Fruit fly (Drosophila melanogaster): ENCODE measurements around the gene CG12268.

The CG12268 gene

DNA sequence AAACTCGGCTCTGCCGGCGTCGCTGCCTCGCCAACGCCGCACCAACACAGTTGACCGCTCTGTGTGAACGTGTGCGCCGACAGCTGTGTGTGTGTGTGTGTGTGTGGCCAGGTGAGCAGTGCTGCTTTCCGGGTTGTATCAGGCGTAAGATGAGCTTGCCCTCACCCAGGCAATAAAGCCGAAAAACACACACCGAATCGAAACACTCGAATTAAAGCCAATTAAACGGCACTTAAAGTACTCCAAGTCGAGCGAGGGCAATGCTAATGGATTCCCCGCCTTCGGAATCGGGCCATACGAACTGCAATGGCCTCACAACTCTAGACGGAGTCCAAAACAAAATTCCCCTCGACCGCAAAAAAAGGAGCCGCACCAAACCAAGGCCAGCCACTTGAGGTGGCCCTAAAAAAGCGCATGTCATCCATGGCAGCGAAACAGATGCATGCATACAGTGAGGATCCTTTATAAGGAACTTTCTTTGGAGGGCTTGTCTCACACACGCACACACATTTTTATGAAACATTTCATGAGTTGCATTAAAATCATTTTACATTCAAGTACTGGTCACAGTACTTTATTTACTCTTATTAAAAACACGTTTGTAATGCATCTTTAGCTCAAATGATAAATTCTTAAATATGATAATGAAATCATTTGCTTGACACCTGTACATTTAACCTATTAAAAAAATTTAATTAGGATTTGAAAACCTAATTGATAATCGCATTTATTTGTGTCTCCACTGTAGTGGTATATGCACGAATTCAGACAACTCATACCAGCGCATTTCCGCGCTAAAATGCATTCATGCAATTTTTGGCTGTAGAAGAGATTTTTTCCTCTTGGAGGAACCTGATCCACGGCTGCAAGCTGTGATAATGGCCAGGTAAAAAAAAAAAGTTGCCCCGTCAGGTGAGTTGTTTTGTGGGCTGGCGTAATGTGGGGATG lies 516 bp upstream of the CG12268 start (continued):
- no peak for TF ChIP-seq BtbVII (GFP tag; optimal IDR thresholded peaks at IDR 0.05)
- TF ChIP-seq lilli (GFP tag; optimal IDR thresholded peaks at IDR 0.05) = no peak
- no peak for TF ChIP-seq CG2120 (GFP tag; optimal IDR thresholded peaks at IDR 0.05)
- 0 out of 3 replicates have a peak, but pooled peaks have one; percentile 18 for TF ChIP-seq gce (GFP tag; IDR thresholded peaks at IDR 0.05)

DNA sequence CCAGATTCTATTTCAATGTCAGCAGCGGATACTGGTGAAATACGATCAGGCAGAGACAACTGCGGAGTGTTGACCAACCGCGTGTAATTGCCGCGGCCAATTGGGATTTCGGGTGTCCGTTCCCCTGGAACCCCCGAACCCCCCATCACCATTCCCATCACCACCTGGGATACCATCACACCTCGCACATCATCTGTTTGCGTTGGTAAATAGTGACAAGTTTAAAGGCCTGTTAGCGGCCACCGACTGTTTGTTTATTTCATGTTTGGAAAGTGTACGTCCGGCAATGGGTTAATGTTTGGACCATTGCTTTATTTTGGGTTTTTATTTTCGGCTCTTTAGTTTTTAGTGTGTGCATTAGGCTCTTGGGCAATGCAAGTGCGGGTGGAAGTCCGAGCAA lies 1.2 kb downstream of the CG12268 start:
- TF ChIP-seq CG9437 (GFP tag; optimal IDR thresholded peaks at IDR 0.05) = no peak
- peak; percentile 33; the same call in 1 of the 2 replicates for TF ChIP-seq stc (GFP tag; IDR thresholded peaks at IDR 0.05)
- no peak for TF ChIP-seq dpn (GFP tag; optimal IDR thresholded peaks at IDR 0.05)
- 0 out of 2 replicates have a peak, but pooled peaks have one; percentile 11 for TF ChIP-seq CG9932 (GFP tag; IDR thresholded peaks at IDR 0.05)
- peak; percentile 54 for TF ChIP-seq CrebB (tag; optimal IDR thresholded peaks at IDR 0.05)
- no peak for TF ChIP-seq TFAM (GFP tag; optimal IDR thresholded peaks at IDR 0.05)
- TF ChIP-seq CG2712 (tag; optimal IDR thresholded peaks at IDR 0.05) = no peak
- peak; percentile 79 for TF ChIP-seq wek (GFP tag; optimal IDR thresholded peaks at IDR 0.05)
- TF ChIP-seq Med (GFP tag) = peak; percentile 74
- no peak for TF ChIP-seq Side (GFP tag; optimal IDR thresholded peaks at IDR 0.05)
- TF ChIP-seq her (GFP tag; optimal IDR thresholded peaks at IDR 0.05) = no peak
- TF ChIP-seq Mes4 (GFP tag; optimal IDR thresholded peaks at IDR 0.05) = no peak
- no peak for TF ChIP-seq bigmax (GFP tag; optimal IDR thresholded peaks at IDR 0.05)
- TF ChIP-seq CG32532 (GFP tag; IDR thresholded peaks at IDR 0.05) = no peak
- no peak for TF ChIP-seq Xbp1 (GFP tag; optimal IDR thresholded peaks at IDR 0.05)
- TF ChIP-seq CG12155 (GFP tag; optimal IDR thresholded peaks at IDR 0.05) = no peak
- no peak for TF ChIP-seq nerfin-2 (GFP tag; IDR thresholded peaks at IDR 0.05; ENCODE audit: partially characterized antibody)
- TF ChIP-seq BEAF-32 (GFP tag; optimal IDR thresholded peaks at IDR 0.05) = no peak
- TF ChIP-seq CG18764 (GFP tag; optimal IDR thresholded peaks at IDR 0.05) = no peak
- no peak for TF ChIP-seq ash1 (GFP tag; optimal IDR thresholded peaks at IDR 0.05)
- no peak for TF ChIP-seq CkIIα-i1 (GFP tag; IDR thresholded peaks at IDR 0.05)
- TF ChIP-seq mirr (GFP tag; optimal IDR thresholded peaks at IDR 0.05) = peak; percentile 65
- TF ChIP-seq pan (optimal IDR thresholded peaks at IDR 0.05) = no peak
- TF ChIP-seq pan (GFP tag; optimal IDR thresholded peaks at IDR 0.05 in 1 of 2, IDR thresholded peaks at IDR 0.05 in 1 of 2) = no peak
- no peak for TF ChIP-seq tna (GFP tag; IDR thresholded peaks at IDR 0.05; ENCODE audit: partially characterized antibody)
- no peak for TF ChIP-seq CG18011 (GFP tag; optimal IDR thresholded peaks at IDR 0.05)
- TF ChIP-seq amos (GFP tag; IDR thresholded peaks at IDR 0.05; ENCODE audit: partially characterized antibody) = no peak
- peak; percentile 36 for TF ChIP-seq CG15696 (tag; optimal IDR thresholded peaks at IDR 0.05)
- TF ChIP-seq NFAT (GFP tag; IDR thresholded peaks at IDR 0.05) = no peak
- TF ChIP-seq CG6854 (GFP tag; optimal IDR thresholded peaks at IDR 0.05) = peak; percentile 27
- TF ChIP-seq Hr78 (GFP tag; optimal IDR thresholded peaks at IDR 0.05) = peak in 1 of 2 experiments; percentile 39
- TF ChIP-seq CHES-1-like (GFP tag; optimal IDR thresholded peaks at IDR 0.05) = no peak
- no peak for TF ChIP-seq CG6175 (GFP tag; IDR thresholded peaks at IDR 0.05)
- peak; percentile 24 for TF ChIP-seq MTF-1 (GFP tag; optimal IDR thresholded peaks at IDR 0.05; ENCODE audit: borderline replicate concordance)
- peak; percentile 55 for TF ChIP-seq CG6813 (GFP tag; optimal IDR thresholded peaks at IDR 0.05)
- TF ChIP-seq lbe (GFP tag; optimal IDR thresholded peaks at IDR 0.05) = no peak
- TF ChIP-seq CG1602 (GFP tag; optimal IDR thresholded peaks at IDR 0.05) = no peak
- no peak for TF ChIP-seq Dad (GFP tag; optimal IDR thresholded peaks at IDR 0.05)
- TF ChIP-seq ci (GFP tag; IDR thresholded peaks at IDR 0.05) = peak; percentile 71; the same call in 1 of the 3 replicates
- no peak for TF ChIP-seq Gug (GFP tag; IDR thresholded peaks at IDR 0.05)
- TF ChIP-seq CG9215 (GFP tag; IDR thresholded peaks at IDR 0.05) = no peak
- TF ChIP-seq CG17568 (GFP tag; optimal IDR thresholded peaks at IDR 0.05) = peak; percentile 47
- TF ChIP-seq gfzf (GFP tag; optimal IDR thresholded peaks at IDR 0.05) = no peak

Data from whole organism, embryonic.